Fruit fly (Drosophila melanogaster) whole organism, embryonic: Measurements from ENCODE around the gene CG17343.

ENCODE experiments used
- Awh ChIP-seq: fragments of 200-800 bp; sonication (Bioruptor generic); IDR thresholded peaks from 2 replicates; pipeline ENCODE4, ENCODE4 v1.3.6; 2022; ENCODE audit warnings: missing biosample characterization, missing genetic modification characterization
- CG10267 ChIP-seq: fragments of 200-800 bp; sonication (Bioruptor generic); optimal IDR thresholded peaks from 2 replicates; lab custom pipeline; 2018; ENCODE audit warnings: missing biosample characterization, mild to moderate bottlenecking, missing genetic modification characterization, moderate library complexity
- CG10366 ChIP-seq: fragments of 200-800 bp; sonication (Bioruptor generic); IDR thresholded peaks from 2 replicates; pipeline ENCODE4 v1.3.6; 2022; ENCODE audit warnings: missing biosample characterization, missing genetic modification characterization
- CG10654 ChIP-seq: fragments of 200-800 bp; sonication (Bioruptor generic); optimal IDR thresholded peaks from 2 replicates; lab custom pipeline; 2016; ENCODE audit warnings: missing biosample characterization, missing genetic modification characterization
- CG11247 ChIP-seq: fragments of 200-800 bp; sonication (Bioruptor generic); IDR thresholded peaks from 2 replicates; pipeline ENCODE4 v1.3.6; 2022; ENCODE audit warnings: missing biosample characterization, missing genetic modification characterization
- CG12769 ChIP-seq: fragments of 200-800 bp; sonication (Bioruptor generic); optimal IDR thresholded peaks from 2 replicates; lab custom pipeline; 2019; ENCODE audit warnings: missing biosample characterization, mild to moderate bottlenecking, missing genetic modification characterization, moderate library complexity
- CG14050 ChIP-seq: fragments of 200-800 bp; sonication (Bioruptor generic); IDR thresholded peaks from 3 replicates; pipeline ENCODE4 v1.3.6; 2022; ENCODE audit warnings: missing biosample characterization, missing genetic modification characterization
- CG14441 ChIP-seq: fragments of 200-800 bp; sonication (Bioruptor generic); IDR thresholded peaks from 2 replicates; pipeline ENCODE4 v1.3.6; 2022; ENCODE audit warnings: missing biosample characterization, missing genetic modification characterization
- CG14667 ChIP-seq: fragments of 200-800 bp; sonication (Bioruptor generic); IDR thresholded peaks from 2 replicates; pipeline ENCODE4 v1.3.6; 2022; ENCODE audit warnings: missing biosample characterization, missing genetic modification characterization
- CG16813 ChIP-seq: fragments of 200-800 bp; sonication (Bioruptor generic); IDR thresholded peaks from 3 replicates; pipeline ENCODE4 v1.3.6; 2022; ENCODE audit warnings: missing biosample characterization, missing genetic modification characterization; ENCODE audit not compliant: partially characterized antibody
- CG18764 ChIP-seq: fragments of 200-800 bp; sonication (Bioruptor generic); optimal IDR thresholded peaks from 3 replicates; lab custom pipeline; 2016; ENCODE audit warnings: missing biosample characterization, missing genetic modification characterization
- CG2202 ChIP-seq: fragments of 200-800 bp; sonication (Bioruptor generic); optimal IDR thresholded peaks from 2 replicates; lab custom pipeline; 2018; ENCODE audit warnings: missing biosample characterization, mild to moderate bottlenecking, missing genetic modification characterization
- CG30020 ChIP-seq: fragments of 200-800 bp; optimal IDR thresholded peaks from 2 replicates; lab custom pipeline; 2019; ENCODE audit warnings: missing biosample characterization, mild to moderate bottlenecking, missing genetic modification characterization, moderate library complexity
- CG31441 ChIP-seq: fragments of 200-800 bp; sonication (Bioruptor generic); IDR thresholded peaks from 2 replicates; pipeline ENCODE4 v1.3.6; 2022; ENCODE audit warnings: missing biosample characterization, missing genetic modification characterization
- CG32772 ChIP-seq: fragments of 200-800 bp; sonication (Bioruptor generic); IDR thresholded peaks from 2 replicates; pipeline ENCODE4 v1.3.6; 2022; ENCODE audit warnings: missing biosample characterization, missing genetic modification characterization
- CG4820 ChIP-seq: fragments of 200-800 bp; sonication (Bioruptor generic); optimal IDR thresholded peaks from 3 replicates; lab custom pipeline; 2016; ENCODE audit warnings: missing biosample characterization, missing genetic modification characterization
- CG6254 ChIP-seq: fragments of 200-800 bp; sonication (Bioruptor generic); optimal IDR thresholded peaks from 3 replicates; lab custom pipeline; 2017; ENCODE audit warnings: mild to moderate bottlenecking, missing biosample characterization, missing genetic modification reagents, missing genetic modification characterization
- CG8924 ChIP-seq: fragments of 200-800 bp; optimal IDR thresholded peaks from 3 replicates; lab custom pipeline; 2019; ENCODE audit warnings: missing biosample characterization, mild to moderate bottlenecking, missing genetic modification characterization, moderate library complexity
- CHES-1-like ChIP-seq: fragments of 200-800 bp; sonication (Bioruptor generic); optimal IDR thresholded peaks from 2 replicates; lab custom pipeline; 2016; ENCODE audit warnings: missing biosample characterization, missing genetic modification characterization
- Deaf1 ChIP-seq: fragments of 200-800 bp; optimal IDR thresholded peaks from 3 replicates; lab custom pipeline; 2019; ENCODE audit warnings: missing biosample characterization, mild to moderate bottlenecking, missing genetic modification characterization, moderate library complexity
- Dll ChIP-seq: fragments of 200-800 bp; sonication (Bioruptor generic); IDR thresholded peaks from 4 replicates; pipeline ENCODE4 v1.3.6; 2022; ENCODE audit warnings: missing biosample characterization, missing genetic modification characterization; ENCODE audit not compliant: partially characterized antibody
- Fer1 ChIP-seq: fragments of 200-800 bp; sonication (Bioruptor generic); optimal IDR thresholded peaks from 2 replicates; lab custom pipeline; 2017; ENCODE audit warnings: missing biosample characterization, mild to moderate bottlenecking, missing genetic modification characterization
- Lpt ChIP-seq: fragments of >200 bp; optimal IDR thresholded peaks from 2 replicates; lab custom pipeline; 2018; ENCODE audit warnings: missing biosample characterization, missing genetic modification characterization
- Mrtf ChIP-seq: fragments of 200-800 bp; sonication (Bioruptor generic); IDR thresholded peaks from 3 replicates; pipeline ENCODE4 v1.3.6; 2022; ENCODE audit warnings: missing biosample characterization, missing genetic modification characterization
- Myb ChIP-seq: fragments of 200-800 bp; sonication (Bioruptor generic); optimal IDR thresholded peaks from 2 replicates; lab custom pipeline; 2016; ENCODE audit warnings: missing biosample characterization, missing genetic modification characterization
- Neu2 ChIP-seq: fragments of 200-800 bp; sonication (Bioruptor generic); optimal IDR thresholded peaks from 3 replicates; lab custom pipeline; 2016; ENCODE audit warnings: missing biosample characterization, missing genetic modification characterization, borderline replicate concordance
- Nf-YC ChIP-seq: fragments of 200-800 bp; optimal IDR thresholded peaks from 3 replicates; lab custom pipeline; 2019; ENCODE audit warnings: missing biosample characterization, mild to moderate bottlenecking, missing genetic modification characterization, moderate library complexity
- Oaz ChIP-seq: fragments of 200-800 bp; sonication (Bioruptor generic); IDR thresholded peaks from 2 replicates; pipeline ENCODE4 v1.3.6; 2022; ENCODE audit warnings: missing biosample characterization, missing genetic modification characterization
- ac ChIP-seq: fragments of 200-800 bp; sonication (Bioruptor generic); optimal IDR thresholded peaks from 3 replicates; lab custom pipeline; 2017; ENCODE audit warnings: missing biosample characterization, mild to moderate bottlenecking, missing genetic modification characterization
- ase ChIP-seq: fragments of 200-800 bp; sonication (Bioruptor generic); IDR thresholded peaks from 3 replicates; pipeline ENCODE4 v1.3.6; 2022; ENCODE audit warnings: missing biosample characterization, missing genetic modification characterization
- az2 ChIP-seq: fragments of 200-800 bp; sonication (Bioruptor generic); optimal IDR thresholded peaks from 3 replicates; lab custom pipeline; 2016; ENCODE audit warnings: missing biosample characterization, missing genetic modification characterization
- bcd ChIP-seq: fragments of 200-800 bp; sonication (Bioruptor generic); optimal IDR thresholded peaks from 2 replicates; lab custom pipeline; 2017; ENCODE audit warnings: missing biosample characterization, mild to moderate bottlenecking, missing genetic modification characterization
- cato ChIP-seq: fragments of 200-800 bp; sonication (Bioruptor generic); optimal IDR thresholded peaks from 2 replicates; lab custom pipeline; 2016; ENCODE audit warnings: missing biosample characterization, missing genetic modification characterization, borderline replicate concordance
- croc ChIP-seq: fragments of 200-800 bp; sonication (Bioruptor generic); conservative IDR thresholded peaks from 3 replicates; pipeline ENCODE4 v1.3.6; 2022; ENCODE audit warnings: missing biosample characterization, missing genetic modification characterization
- en ChIP-seq: fragments of 200-800 bp; sonication (Bioruptor generic); optimal IDR thresholded peaks from 2 replicates; lab custom pipeline; 2016; ENCODE audit warnings: missing biosample characterization, missing genetic modification characterization
- eve ChIP-seq, 2 experiments: fragments of >200 bp; optimal IDR thresholded peaks; 2 replicates each; lab custom pipeline; 2017; ENCODE audit warnings: missing biosample characterization in 2 of 2, missing genetic modification characterization in 2 of 2
- ftz-f1 ChIP-seq: fragments of 200-800 bp; sonication (Bioruptor generic); optimal IDR thresholded peaks from 2 replicates; lab custom pipeline; 2016; ENCODE audit warnings: missing biosample characterization, missing genetic modification characterization
- gcm2 ChIP-seq: fragments of 200-800 bp; sonication (Bioruptor generic); optimal IDR thresholded peaks from 2 replicates; lab custom pipeline; 2016; ENCODE audit warnings: missing biosample characterization, missing genetic modification characterization
- hbn ChIP-seq: fragments of 200-800 bp; sonication (Bioruptor generic); IDR thresholded peaks from 2 replicates; pipeline ENCODE4 v1.3.6; 2022; ENCODE audit warnings: missing biosample characterization, missing genetic modification characterization; ENCODE audit not compliant: partially characterized antibody
- ind ChIP-seq: fragments of 200-800 bp; sonication (Bioruptor generic); optimal IDR thresholded peaks from 3 replicates; lab custom pipeline; 2016; ENCODE audit warnings: missing biosample characterization, missing genetic modification characterization
- jigr1 ChIP-seq: fragments of 200-800 bp; sonication (Bioruptor generic); IDR thresholded peaks from 3 replicates; pipeline ENCODE4 v1.3.6; 2022; ENCODE audit warnings: missing biosample characterization, missing genetic modification characterization
- mld ChIP-seq: fragments of 200-800 bp; sonication (Bioruptor generic); IDR thresholded peaks from 3 replicates; pipeline ENCODE4 v1.3.6; 2022; ENCODE audit warnings: missing biosample characterization, missing genetic modification characterization; ENCODE audit not compliant: partially characterized antibody
- odd ChIP-seq: fragments of 200-800 bp; sonication (Bioruptor generic); optimal IDR thresholded peaks from 2 replicates; lab custom pipeline; 2017; ENCODE audit warnings: missing biosample characterization, mild to moderate bottlenecking, missing genetic modification characterization
- pita ChIP-seq: fragments of 200-800 bp; sonication (Bioruptor generic); optimal IDR thresholded peaks from 2 replicates; lab custom pipeline; 2017; ENCODE audit warnings: missing biosample characterization, mild to moderate bottlenecking, missing genetic modification characterization
- run ChIP-seq: fragments of 200-800 bp; sonication (Bioruptor generic); optimal IDR thresholded peaks from 3 replicates; lab custom pipeline; 2018; ENCODE audit warnings: missing biosample characterization, mild to moderate bottlenecking, missing genetic modification characterization
- salm ChIP-seq: fragments of 200-800 bp; sonication (Bioruptor generic); optimal IDR thresholded peaks from 2 replicates; lab custom pipeline; 2018; ENCODE audit warnings: missing biosample characterization, mild to moderate bottlenecking, missing genetic modification characterization
- so ChIP-seq: fragments of 200-800 bp; sonication (Bioruptor generic); IDR thresholded peaks from 3 replicates; pipeline ENCODE4 v1.3.6; 2022; ENCODE audit warnings: missing biosample characterization, missing genetic modification characterization
- ssp ChIP-seq: fragments of 200-800 bp; sonication (Bioruptor generic); IDR thresholded peaks from 2 replicates; pipeline ENCODE4 v1.3.6; 2022; ENCODE audit warnings: missing biosample characterization, missing genetic modification characterization
- tin ChIP-seq: fragments of 200-800 bp; sonication (Bioruptor generic); optimal IDR thresholded peaks from 3 replicates; lab custom pipeline; 2016; ENCODE audit warnings: missing biosample characterization, missing genetic modification characterization
- tio ChIP-seq: fragments of 200-800 bp; sonication (Bioruptor generic); optimal IDR thresholded peaks from 2 replicates; lab custom pipeline; 2017; ENCODE audit warnings: missing biosample characterization, missing genetic modification characterization, inconsistent platforms
- trem ChIP-seq: fragments of 200-800 bp; optimal IDR thresholded peaks from 3 replicates; lab custom pipeline; 2019; ENCODE audit warnings: missing biosample characterization, mild to moderate bottlenecking, missing genetic modification characterization, moderate library complexity
- wek ChIP-seq: fragments of 200-800 bp; sonication (Bioruptor generic); optimal IDR thresholded peaks from 3 replicates; lab custom pipeline; 2018; ENCODE audit warnings: missing biosample characterization, mild to moderate bottlenecking, missing genetic modification characterization, moderate library complexity

The CG17343 gene

dm6 chr2L:19058916-19059315, 5.8 kb upstream of the CG17343 start, which contains the start of gene Phlpp (continued):
- no peak for TF ChIP-seq odd
- TF ChIP-seq Dll: no peak
- peak; percentile 28 for TF ChIP-seq en (GFP tag; lab: Kevin White, UChicago)
- TF ChIP-seq ssp: peak; percentile 45
- no peak for TF ChIP-seq ac
- TF ChIP-seq CG32772 (GFP tag; lab: Robert Waterston, UW): peak; percentile 36; the same call in 1 of the 2 replicates
- TF ChIP-seq CG12769 (tag; lab: Kevin White, UChicago): no peak
- no peak for TF ChIP-seq CHES-1-like
- TF ChIP-seq Nf-YC (tag; lab: Kevin White, UChicago): no peak
- TF ChIP-seq mld (GFP tag; lab: Robert Waterston, UW): no peak
- no peak for TF ChIP-seq Oaz (GFP tag; lab: Robert Waterston, UW)
- no peak for TF ChIP-seq ftz-f1 (GFP tag; lab: Kevin White, UChicago)
- peak; percentile 77 for TF ChIP-seq CG10267
- TF ChIP-seq pita (GFP tag; lab: Kevin White, UChicago): no peak
- TF ChIP-seq so: peak; percentile 77; the same call in 2 of the 3 replicates
- TF ChIP-seq ase (GFP tag; lab: Robert Waterston, UW): peak; percentile 47; the same call in 1 of the 3 replicates
- no peak for TF ChIP-seq jigr1 (GFP tag; lab: Robert Waterston, UW)
- TF ChIP-seq wek: no peak
- TF ChIP-seq hbn (GFP tag; lab: Robert Waterston, UW): no peak
- peak; percentile 60 for TF ChIP-seq trem (tag; lab: Kevin White, UChicago)
- no peak for TF ChIP-seq CG14050
- TF ChIP-seq gcm2 (GFP tag; lab: Kevin White, UChicago): no peak
- TF ChIP-seq CG4820 (GFP tag; lab: Kevin White, UChicago): no peak
- peak; percentile 78 for TF ChIP-seq CG31441
- peak; percentile 74 for TF ChIP-seq CG14441 (GFP tag; lab: Robert Waterston, UW)
- no peak for TF ChIP-seq CG16813 (GFP tag; lab: Robert Waterston, UW)
- no peak for TF ChIP-seq eve (GFP tag; optimal IDR thresholded peaks at IDR 0.05; lab: Kevin White, UChicago)
- TF ChIP-seq run (tag; lab: Kevin White, UChicago): no peak
- TF ChIP-seq tin (GFP tag; lab: Kevin White, UChicago): peak; percentile 30
- peak; percentile 59 for TF ChIP-seq croc (GFP tag; lab: Robert Waterston, UW)
- peak; percentile 25 for TF ChIP-seq Fer1 (GFP tag; lab: Kevin White, UChicago)
- TF ChIP-seq CG8924: peak; percentile 40
- peak; percentile 42 for TF ChIP-seq bcd (GFP tag; lab: Kevin White, UChicago)
- TF ChIP-seq CG2202 (tag; lab: Kevin White, UChicago): no peak
- peak; percentile 9 for TF ChIP-seq CG10654 (GFP tag; lab: Kevin White, UChicago)
- TF ChIP-seq CG30020 (tag; lab: Kevin White, UChicago): no peak
- peak; percentile 35; the same call in 1 of the 2 replicates for TF ChIP-seq CG14667 (GFP tag; lab: Robert Waterston, UW)
- 0 out of 2 replicates have a peak, but pooled peaks have one; percentile 51 for TF ChIP-seq Awh (GFP tag; lab: Robert Waterston, UW)
- no peak for TF ChIP-seq Neu2 (GFP tag; lab: Kevin White, UChicago)
- TF ChIP-seq Myb (GFP tag; lab: Kevin White, UChicago): no peak
- TF ChIP-seq salm: no peak
- no peak for TF ChIP-seq Lpt
- peak; percentile 55 for TF ChIP-seq CG10366 (GFP tag; lab: Robert Waterston, UW)
- TF ChIP-seq cato (GFP tag; lab: Kevin White, UChicago): no peak
- TF ChIP-seq az2 (GFP tag; lab: Kevin White, UChicago): peak; percentile 36
- peak; percentile 68 for TF ChIP-seq CG6254 (GFP tag; lab: Kevin White, UChicago)
- TF ChIP-seq Deaf1: peak; percentile 60
- no peak for TF ChIP-seq tio (GFP tag; lab: Kevin White, UChicago)
- no peak for TF ChIP-seq CG11247 (GFP tag; lab: Robert Waterston, UW)
- no peak for TF ChIP-seq Mrtf (GFP tag; lab: Robert Waterston, UW)
- TF ChIP-seq CG18764 (GFP tag; lab: Kevin White, UChicago): no peak
- TF ChIP-seq ind (GFP tag; lab: Kevin White, UChicago): peak; percentile 57
